Worm (Caenorhabditis elegans) whole organism, dauer: ENCODE results near the gene cyb-3.

Experiments used
- unc-62 ChIP-seq: sonication (generic microtip); optimal IDR thresholded peaks from 2 replicates; lab custom pipeline; 2017; ENCODE audit warnings: missing biosample characterization, missing genetic modification reagents, missing genetic modification characterization

cyb-3 gene

DNA sequence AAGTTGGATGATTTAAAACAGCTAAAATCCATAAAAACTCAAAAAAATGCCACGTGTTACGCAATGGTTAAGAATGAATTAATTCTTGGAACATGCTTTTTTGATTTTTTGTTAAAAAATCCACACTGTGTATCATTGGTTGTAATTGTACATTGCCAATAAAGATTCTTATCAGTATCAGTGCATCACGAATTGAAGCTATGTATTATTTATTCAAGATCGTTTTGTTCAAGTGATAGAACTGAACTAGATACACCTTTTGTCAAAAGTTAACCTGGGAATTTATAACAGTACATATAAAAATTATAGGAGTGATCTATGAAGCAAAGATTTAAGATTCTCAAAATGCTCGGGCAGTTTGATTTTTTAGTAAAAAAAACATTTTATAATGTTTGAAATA, 39.2 kb downstream of the cyb-3 start:
- TF ChIP-seq unc-62 (GFP tag; lab: Kevin White, UChicago): no peak

DNA sequence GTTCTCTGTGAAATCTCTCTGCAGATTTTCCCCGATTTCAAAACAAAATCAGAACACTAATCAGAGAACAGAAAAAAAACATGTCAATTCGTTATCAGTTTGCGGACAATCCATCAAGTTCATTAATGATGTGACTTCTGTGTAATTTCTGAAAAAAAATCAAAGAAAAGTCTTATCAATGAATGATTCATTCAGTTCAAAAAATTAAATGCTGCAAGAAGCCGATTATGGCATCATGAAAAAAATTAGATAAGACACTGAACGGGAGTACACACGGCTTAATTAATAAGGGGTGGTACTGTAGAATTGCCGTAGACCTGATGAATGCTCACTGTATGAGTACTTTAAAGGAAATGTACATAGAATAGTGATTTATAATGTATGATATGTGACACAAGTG, 40.6 kb downstream of the cyb-3 start:
- no peak for TF ChIP-seq unc-62 (GFP tag; lab: Kevin White, UChicago)

DNA sequence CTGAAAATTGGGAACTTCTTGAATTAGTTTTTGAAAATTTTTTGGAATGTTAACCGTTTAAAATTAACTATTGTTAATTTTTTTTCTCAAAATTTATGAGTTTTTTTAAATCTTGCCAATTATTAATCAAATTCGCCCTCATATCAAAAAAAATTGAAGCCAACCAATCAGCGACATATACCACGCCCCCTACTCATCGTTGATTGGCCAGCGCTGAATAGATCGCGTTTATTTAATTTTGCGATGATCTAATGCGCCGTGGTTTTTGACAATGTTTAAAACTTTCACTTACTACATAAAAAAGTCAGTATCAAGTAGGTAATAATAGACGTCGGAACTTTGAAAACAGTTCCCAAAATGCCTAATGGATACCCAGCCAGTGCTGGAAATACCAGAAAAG, 46.9 kb downstream of the cyb-3 start:
- no peak for TF ChIP-seq unc-62 (GFP tag; lab: Kevin White, UChicago)

DNA sequence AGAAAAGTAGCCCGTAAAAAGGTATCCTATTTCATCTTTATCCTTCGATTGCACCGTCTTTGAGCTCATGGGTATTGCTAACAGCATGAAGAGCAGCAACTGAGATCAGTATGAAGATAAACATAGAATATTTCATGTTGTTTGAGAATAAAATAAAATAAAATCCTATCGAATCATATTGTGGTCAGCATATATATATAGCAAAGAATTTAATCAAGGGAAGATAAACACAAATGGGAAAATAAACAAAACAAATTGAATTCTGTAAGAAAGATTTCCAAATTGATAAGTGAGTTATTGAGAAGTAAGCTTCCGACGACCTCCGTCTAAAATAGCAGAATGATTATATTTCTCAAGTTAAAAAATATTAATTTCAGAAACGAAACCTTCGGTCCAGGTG, 48.2 kb downstream of the cyb-3 start, which contains the start of gene T26H5.10:
Gene T26H5.10, minus strand, starts transcription at position 101 of the 400 bp plus-strand sequence.
- TF ChIP-seq unc-62 (GFP tag; lab: Kevin White, UChicago): no peak

DNA sequence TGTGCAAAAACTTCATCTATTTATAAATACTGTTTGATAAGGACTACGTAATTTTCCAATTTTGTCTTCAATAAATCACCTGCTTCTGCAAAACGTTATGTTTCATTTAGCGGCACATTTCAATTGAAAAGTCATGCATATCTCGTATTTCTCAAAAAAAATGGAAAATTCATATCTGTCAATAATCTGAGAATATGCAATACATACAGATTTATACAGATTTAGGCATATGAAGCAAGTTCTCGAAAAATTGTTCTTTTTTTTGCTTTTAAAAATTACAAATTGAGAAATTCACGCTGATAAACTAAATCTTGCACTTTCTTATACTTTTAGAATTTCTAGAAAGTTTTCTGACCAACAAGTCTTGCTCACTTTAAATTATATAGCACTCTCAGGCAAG, 48.7 kb downstream of the cyb-3 start, which contains the start of gene T26H5.11:
Gene T26H5.11, minus strand, starts transcription at position 101 of the 400 bp plus-strand sequence.
- TF ChIP-seq unc-62 (GFP tag; lab: Kevin White, UChicago): no peak

DNA sequence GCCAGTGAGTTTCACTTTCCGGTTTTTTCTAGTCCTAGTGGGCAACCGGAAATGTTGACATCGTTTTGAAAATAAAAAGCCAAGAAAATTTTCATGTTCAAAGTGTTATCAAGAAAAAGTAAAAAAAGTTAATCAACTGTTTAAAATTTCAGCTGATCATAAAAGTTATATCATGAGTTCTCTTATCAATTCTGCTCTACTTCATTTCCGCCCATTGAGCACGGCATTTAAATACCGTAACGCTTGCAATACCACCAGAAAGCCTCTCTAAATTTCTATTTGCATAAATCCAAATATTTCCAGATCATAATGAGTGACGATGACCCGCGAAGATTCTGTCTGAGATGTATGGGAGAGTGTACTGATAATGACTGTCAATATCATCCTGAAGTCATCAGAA, 49.1 kb downstream of the cyb-3 start, which contains the start of gene T26H5.9:
Gene T26H5.9, plus strand, starts transcription at position 302 of the 400 bp plus-strand sequence.
- TF ChIP-seq unc-62 (GFP tag; lab: Kevin White, UChicago): no peak

DNA sequence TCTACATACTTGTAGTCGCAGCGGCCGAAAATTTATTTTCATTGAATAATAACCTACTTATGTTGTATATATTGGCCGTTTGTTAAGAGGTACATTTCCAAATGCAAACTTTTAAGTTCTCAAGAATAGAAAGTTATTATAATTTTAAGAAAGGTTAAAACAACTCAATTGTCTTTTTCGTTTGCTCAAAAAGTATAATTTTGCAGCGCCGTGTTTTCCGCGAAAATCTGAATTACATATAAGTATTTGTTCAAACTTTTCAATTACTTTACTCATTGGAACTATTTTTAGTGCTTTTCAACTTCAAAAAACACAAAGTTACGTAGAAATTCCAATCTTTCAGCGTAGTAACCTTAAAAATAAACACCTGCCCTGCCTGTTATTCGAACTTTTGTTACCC, 49.9 kb downstream of the cyb-3 start, which contains the start of gene srh-239:
Gene srh-239, plus strand, starts transcription at position 301 of the 400 bp plus-strand sequence.
- no peak for TF ChIP-seq unc-62 (GFP tag; lab: Kevin White, UChicago)
